Fruit fly (Drosophila melanogaster): ENCODE results near the gene CG6067.

Gene CG6067

dm6 chrX:5980883-5981282 lies 25.5 kb downstream of the CG6067 start (continued):
- TF ChIP-seq OdsH (GFP tag; optimal IDR thresholded peaks at IDR 0.05), result peak; percentile 81
- TF ChIP-seq Sox15 (GFP tag; optimal IDR thresholded peaks at IDR 0.05), result peak; percentile 68
- TF ChIP-seq Smox (GFP tag; optimal IDR thresholded peaks at IDR 0.05), result peak; percentile 85
- TF ChIP-seq salr (GFP tag; optimal IDR thresholded peaks at IDR 0.05), result peak; percentile 52 to 59
- TF ChIP-seq CG10669 (GFP tag; optimal IDR thresholded peaks at IDR 0.05), result peak; percentile 70
- TF ChIP-seq CG6276 (GFP tag; optimal IDR thresholded peaks at IDR 0.05), result peak; percentile 42
- peak; percentile 69 for TF ChIP-seq CG11762 (GFP tag; optimal IDR thresholded peaks at IDR 0.05; ENCODE audit: insufficient read depth)
- no peak for TF ChIP-seq Hr38 (GFP tag; optimal IDR thresholded peaks at IDR 0.05)
- TF ChIP-seq Hr39 (GFP tag; optimal IDR thresholded peaks at IDR 0.05), result peak; percentile 84
- TF ChIP-seq pdm3 (GFP tag; optimal IDR thresholded peaks at IDR 0.05), result peak; percentile 79
- TF ChIP-seq topi (GFP tag; optimal IDR thresholded peaks at IDR 0.05), result peak; percentile 91
- TF ChIP-seq CG11294 (GFP tag; IDR thresholded peaks at IDR 0.05), result peak; percentile 72
- TF ChIP-seq Ets21C (GFP tag; optimal IDR thresholded peaks at IDR 0.05), result peak; percentile 70
- peak; percentile 97 for TF ChIP-seq svp (GFP tag)
- TF ChIP-seq Eip78C (GFP tag), result peak; percentile 95

dm6 chrX:5981410-5981809 lies 26.0 kb downstream of the CG6067 start:
- TF ChIP-seq spab (GFP tag; optimal IDR thresholded peaks at IDR 0.05) (no peak), svp (GFP tag) (no peak), eg (GFP tag; IDR thresholded peaks at IDR 0.05) (peak; percentile 75), CG15336 (GFP tag; IDR thresholded peaks at IDR 0.05) (no peak), CG6808 (GFP tag; optimal IDR thresholded peaks at IDR 0.05) (no peak), acj6 (GFP tag; optimal IDR thresholded peaks at IDR 0.05) (no peak), CG8119 (GFP tag; IDR thresholded peaks at IDR 0.05) (peak; percentile 21; the same call in 1 of the 3 replicates)

- TF ChIP-seq CG9139 (GFP tag; optimal IDR thresholded peaks at IDR 0.05), result no peak
- TF ChIP-seq CG4318 (GFP tag; optimal IDR thresholded peaks at IDR 0.05), result no peak
- no peak for TF ChIP-seq salr (GFP tag; optimal IDR thresholded peaks at IDR 0.05)
- TF ChIP-seq CG32006 (GFP tag; optimal IDR thresholded peaks at IDR 0.05), result no peak
- TF ChIP-seq Hr39 (GFP tag; optimal IDR thresholded peaks at IDR 0.05), result no peak
- TF ChIP-seq CG7368 (GFP tag; optimal IDR thresholded peaks at IDR 0.05), result no peak
- TF ChIP-seq pdm3 (GFP tag; optimal IDR thresholded peaks at IDR 0.05), result no peak
These were observed 28.0 kb downstream of the CG6067 start for dm6 chrX:5983390-5983789.

- no peak for TF ChIP-seq Hr4 (GFP tag; optimal IDR thresholded peaks at IDR 0.05)
- TF ChIP-seq svp (GFP tag), result peak; percentile 86
These were observed 31.9 kb downstream of the CG6067 start for dm6 chrX:5987362-5987761.

- TF ChIP-seq salr (GFP tag; optimal IDR thresholded peaks at IDR 0.05) (peak in 1 of 2 experiments; percentile 42), CG3919 (GFP tag; optimal IDR thresholded peaks at IDR 0.05) (peak; percentile 28), Gug (GFP tag; IDR thresholded peaks at IDR 0.05) (peak; percentile 22; the same call in 1 of the 2 replicates), CG6163 (GFP tag; IDR thresholded peaks at IDR 0.05) (peak; percentile 46; the same call in 2 of the 3 replicates), CG1621 (tag; optimal IDR thresholded peaks at IDR 0.05) (peak; percentile 37), spab (GFP tag; optimal IDR thresholded peaks at IDR 0.05) (peak; percentile 55), CG6276 (GFP tag; optimal IDR thresholded peaks at IDR 0.05) (peak; percentile 48), CG9139 (GFP tag; optimal IDR thresholded peaks at IDR 0.05) (peak; percentile 77), Hr39 (GFP tag; optimal IDR thresholded peaks at IDR 0.05) (no peak), Sox14 (GFP tag; optimal IDR thresholded peaks at IDR 0.05) (peak; percentile 70), svp (GFP tag) (peak; percentile 88), net (GFP tag; optimal IDR thresholded peaks at IDR 0.05) (peak; percentile 56), dsx (GFP tag; optimal IDR thresholded peaks at IDR 0.05; ENCODE audit: poor library complexity, severe bottlenecking) (peak; percentile 18), CG4318 (GFP tag; optimal IDR thresholded peaks at IDR 0.05) (no peak), ss (GFP tag; optimal IDR thresholded peaks at IDR 0.05) (peak; percentile 73 to 80), CG11762 (GFP tag; optimal IDR thresholded peaks at IDR 0.05; ENCODE audit: insufficient read depth) (no peak), Eip75B (GFP tag; optimal IDR thresholded peaks at IDR 0.05) (peak; percentile 7), Met (GFP tag; optimal IDR thresholded peaks at IDR 0.05) (no peak), CG10669 (GFP tag; optimal IDR thresholded peaks at IDR 0.05) (peak; percentile 50), Eip78C (GFP tag) (peak; percentile 59), CG16779 (tag; optimal IDR thresholded peaks at IDR 0.05) (peak; percentile 13), CG32006 (GFP tag; optimal IDR thresholded peaks at IDR 0.05) (peak; percentile 2), eg (GFP tag; IDR thresholded peaks at IDR 0.05) (peak; percentile 63; the same call in 1 of the 3 replicates), Ets21C (GFP tag; optimal IDR thresholded peaks at IDR 0.05) (no peak), topi (GFP tag; optimal IDR thresholded peaks at IDR 0.05) (no peak), CG6854 (GFP tag; optimal IDR thresholded peaks at IDR 0.05) (peak; percentile 51), CG6808 (GFP tag; optimal IDR thresholded peaks at IDR 0.05) (peak; percentile 68)
These were observed 32.9 kb downstream of the CG6067 start, which contains the start of gene CG5966 for dm6 chrX:5988088-5988987. Gene CG5966, plus strand, starts transcription at chrX:5988791.
